Worm (Caenorhabditis elegans): ENCODE measurements around the gene R02C2.7.

DNA sequence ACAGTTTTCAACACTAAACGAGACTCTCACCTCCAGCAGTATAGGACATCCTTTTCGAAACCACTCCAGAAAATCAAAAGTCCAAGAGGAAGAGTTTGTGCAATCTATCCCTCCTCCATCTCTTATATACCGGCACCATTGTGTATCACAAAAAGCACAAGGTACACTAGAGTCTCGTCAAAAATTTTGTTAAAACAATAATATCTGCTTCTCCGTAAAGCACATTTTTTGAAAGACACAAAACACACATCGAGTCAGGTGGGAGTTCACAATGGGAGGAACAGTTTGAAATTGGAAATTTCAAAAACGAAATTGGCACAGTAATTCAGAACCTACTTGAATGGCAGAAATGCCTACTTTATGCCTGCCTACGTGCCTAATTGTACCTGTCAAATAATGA, at the start of gene R02C2.7:
- TF ChIP-seq ztf-11 (tag; optimal IDR thresholded peaks at IDR 0.05) (no peak), dpl-1 (GFP tag; optimal IDR thresholded peaks at IDR 0.05) (no peak), dmd-8 (GFP tag; IDR thresholded peaks at IDR 0.05) (no peak), aly-2 (tag; optimal IDR thresholded peaks at IDR 0.05) (no peak), lin-38 (GFP tag; IDR thresholded peaks at IDR 0.05) (no peak), zag-1 (tag; optimal IDR thresholded peaks at IDR 0.05) (no peak), hlh-30 (tag; optimal IDR thresholded peaks at IDR 0.05; ENCODE audit: insufficient read depth) (no peak), duxl-1 (tag; optimal IDR thresholded peaks at IDR 0.05; ENCODE audit: poor library complexity) (no peak), nhr-11 (tag; optimal IDR thresholded peaks at IDR 0.05) (no peak), lim-7 (GFP tag; IDR thresholded peaks at IDR 0.05) (no peak), ctbp-1 (GFP tag; IDR thresholded peaks at IDR 0.05) (no peak), daf-12 (tag; optimal IDR thresholded peaks at IDR 0.05) (no peak), nhr-6 (tag; optimal IDR thresholded peaks at IDR 0.05) (no peak)
